Worm (Caenorhabditis elegans) whole organism, mixed stage, embryonic: Measurements from ENCODE around the gene kreg-1.
A peak's percentile ranks its signal among the peaks of the same experiment; 100 is the strongest.
"Not testable (repeated sequence)": the region's sequence is repeated elsewhere in the genome, so short reads cannot be mapped to it uniquely, and the experiment has no call there.

Experiments
- M03D4.4 ChIP-seq: sonication (generic microtip); optimal IDR thresholded peaks from 2 replicates; lab custom pipeline; 2017; ENCODE audit warnings: mild to moderate bottlenecking, missing genetic modification characterization, missing compliant biosample characterization
- bed-3 ChIP-seq: fragments of 200-800 bp; sonication (Bioruptor generic); optimal IDR thresholded peaks from 3 replicates; lab custom pipeline; 2018; ENCODE audit warnings: mild to moderate bottlenecking, missing genetic modification characterization, moderate library complexity, missing compliant biosample characterization
- blmp-1 ChIP-seq: fragments of 150-350 bp; optimal IDR thresholded peaks from 2 replicates; lab custom pipeline; 2014; ENCODE audit warnings: missing biosample characterization, missing genetic modification characterization
- ceh-39 ChIP-seq: fragments of 150-350 bp; optimal IDR thresholded peaks from 2 replicates; lab custom pipeline; 2014; ENCODE audit warnings: missing biosample characterization, missing genetic modification characterization
- ceh-43 ChIP-seq: fragments of 200-800 bp; sonication (Bioruptor generic); optimal IDR thresholded peaks from 2 replicates; lab custom pipeline; 2018; ENCODE audit warnings: mild to moderate bottlenecking, missing genetic modification characterization, moderate library complexity, missing compliant biosample characterization
- ceh-83 ChIP-seq: fragments of 200-800 bp; sonication (Bioruptor generic); optimal IDR thresholded peaks from 2 replicates; lab custom pipeline; 2018; ENCODE audit warnings: mild to moderate bottlenecking, missing genetic modification characterization, missing compliant biosample characterization
- ces-1 ChIP-seq: fragments of 150-350 bp; optimal IDR thresholded peaks from 2 replicates; lab custom pipeline; 2014; ENCODE audit warnings: missing biosample characterization, missing genetic modification reagents, missing genetic modification characterization
- cnd-1 ChIP-seq: fragments of 200-800 bp; sonication (Bioruptor generic); optimal IDR thresholded peaks from 2 replicates; lab custom pipeline; 2018; ENCODE audit warnings: mild to moderate bottlenecking, missing genetic modification characterization, missing compliant biosample characterization
- elt-1 ChIP-seq: sonication (generic microtip); optimal IDR thresholded peaks from 2 replicates; lab custom pipeline; 2017; ENCODE audit warnings: missing genetic modification characterization, mild to moderate bottlenecking, missing compliant biosample characterization, antibody characterized with exemption, moderate library complexity, borderline replicate concordance; ENCODE audit not compliant: insufficient read depth
- elt-3 ChIP-seq: fragments of 150-350 bp; optimal IDR thresholded peaks from 2 replicates; lab custom pipeline; 2014; ENCODE audit warnings: missing biosample characterization, missing genetic modification characterization
- flh-1 ChIP-seq: fragments of 200-800 bp; sonication (Bioruptor generic); optimal IDR thresholded peaks from 2 replicates; lab custom pipeline; 2018; ENCODE audit warnings: mild to moderate bottlenecking, missing genetic modification characterization, moderate library complexity, missing compliant biosample characterization
- ham-2 ChIP-seq: fragments of 200-800 bp; sonication (Bioruptor generic); optimal IDR thresholded peaks from 2 replicates; lab custom pipeline; 2018; ENCODE audit warnings: mild to moderate bottlenecking, missing genetic modification characterization, missing compliant biosample characterization
- hlh-1 ChIP-seq: fragments of 150-350 bp; optimal IDR thresholded peaks from 2 replicates; lab custom pipeline; 2014; ENCODE audit warnings: missing biosample characterization, missing genetic modification reagents, missing genetic modification characterization
- lin-13 ChIP-seq: fragments of 150-350 bp; optimal IDR thresholded peaks from 2 replicates; lab custom pipeline; 2014; ENCODE audit warnings: missing biosample characterization, missing genetic modification characterization
- lin-32 ChIP-seq: fragments of 200-800 bp; sonication (Bioruptor generic); optimal IDR thresholded peaks from 2 replicates; lab custom pipeline; 2018; ENCODE audit warnings: mild to moderate bottlenecking, missing genetic modification characterization, missing compliant biosample characterization
- lsy-2 ChIP-seq: fragments of 150-350 bp; optimal IDR thresholded peaks from 2 replicates; lab custom pipeline; 2014; ENCODE audit warnings: missing biosample characterization, missing genetic modification characterization
- mab-5 ChIP-seq: fragments of 150-350 bp; optimal IDR thresholded peaks from 2 replicates; lab custom pipeline; 2014; ENCODE audit warnings: missing biosample characterization, missing genetic modification characterization
- mep-1 ChIP-seq: fragments of 150-350 bp; optimal IDR thresholded peaks from 2 replicates; lab custom pipeline; 2017; ENCODE audit warnings: missing biosample characterization, missing genetic modification reagents, missing genetic modification characterization, inconsistent platforms
- mls-2 ChIP-seq: sonication (generic microtip); optimal IDR thresholded peaks from 2 replicates; lab custom pipeline; 2016; ENCODE audit warnings: mild to moderate bottlenecking, missing genetic modification characterization, moderate library complexity, missing compliant biosample characterization
- nhr-12 ChIP-seq: fragments of 150-350 bp; optimal IDR thresholded peaks from 2 replicates; lab custom pipeline; 2014; ENCODE audit warnings: missing biosample characterization, missing genetic modification characterization
- nhr-2 ChIP-seq: fragments of 150-350 bp; optimal IDR thresholded peaks from 2 replicates; lab custom pipeline; 2014; ENCODE audit warnings: missing biosample characterization, missing genetic modification characterization
- nhr-237 ChIP-seq: fragments of 150-350 bp; optimal IDR thresholded peaks from 2 replicates; lab custom pipeline; 2014; ENCODE audit warnings: missing biosample characterization, missing genetic modification characterization
- nhr-28 ChIP-seq: fragments of 150-350 bp; optimal IDR thresholded peaks from 2 replicates; lab custom pipeline; 2014; ENCODE audit warnings: missing biosample characterization, missing genetic modification characterization
- nhr-76 ChIP-seq: sonication (generic microtip); optimal IDR thresholded peaks from 2 replicates; lab custom pipeline; 2017; ENCODE audit warnings: missing biosample characterization, missing genetic modification characterization
- pha-4 ChIP-seq: fragments of 150-350 bp; optimal IDR thresholded peaks from 2 replicates; lab custom pipeline; 2018; ENCODE audit warnings: missing biosample characterization, missing genetic modification reagents, missing genetic modification characterization
- sem-2 ChIP-seq: fragments of 200-800 bp; sonication (Bioruptor generic); optimal IDR thresholded peaks from 2 replicates; lab custom pipeline; 2018; ENCODE audit warnings: mild to moderate bottlenecking, missing genetic modification characterization, missing compliant biosample characterization
- snpc-4 ChIP-seq: fragments of 150-350 bp; optimal IDR thresholded peaks from 2 replicates; lab custom pipeline; 2014; ENCODE audit warnings: missing biosample characterization, missing genetic modification characterization
- sptf-1 ChIP-seq: sonication (generic microtip); optimal IDR thresholded peaks from 2 replicates; lab custom pipeline; 2017; ENCODE audit warnings: mild to moderate bottlenecking, missing genetic modification characterization, moderate library complexity, missing compliant biosample characterization
- tbx-8 ChIP-seq: fragments of 200-800 bp; sonication (Bioruptor generic); optimal IDR thresholded peaks from 2 replicates; lab custom pipeline; 2018; ENCODE audit warnings: mild to moderate bottlenecking, missing genetic modification characterization, moderate library complexity, missing compliant biosample characterization
- unc-120 ChIP-seq: sonication (generic microtip); optimal IDR thresholded peaks from 2 replicates; lab custom pipeline; 2017; ENCODE audit warnings: missing genetic modification characterization, missing compliant biosample characterization; ENCODE audit not compliant: poor library complexity, severe bottlenecking
- unc-39 ChIP-seq: fragments of 150-350 bp; optimal IDR thresholded peaks from 2 replicates; lab custom pipeline; 2014; ENCODE audit warnings: missing biosample characterization, missing genetic modification characterization
- unc-62 ChIP-seq: fragments of 150-350 bp; optimal IDR thresholded peaks from 2 replicates; lab custom pipeline; 2014; ENCODE audit warnings: missing biosample characterization, missing genetic modification reagents, missing genetic modification characterization
- zip-8 ChIP-seq: fragments of 150-350 bp; optimal IDR thresholded peaks from 2 replicates; lab custom pipeline; 2014; ENCODE audit warnings: missing biosample characterization, missing genetic modification characterization
- ztf-11 ChIP-seq: fragments of 150-350 bp; optimal IDR thresholded peaks from 2 replicates; lab custom pipeline; 2014; ENCODE audit warnings: missing biosample characterization, missing genetic modification characterization

Gene kreg-1

ce11 chrX:8723840-8724239 lies 14.3 kb downstream of the kreg-1 start:
- TF ChIP-seq ceh-39: no peak
- TF ChIP-seq unc-62 (GFP tag; lab: Kevin White, UChicago): peak; percentile 64
- TF ChIP-seq unc-39 (tag; lab: Kevin White, UChicago): no peak
- TF ChIP-seq hlh-1 (tag; lab: Kevin White, UChicago): peak; percentile 59
- no peak for TF ChIP-seq sem-2 (GFP tag; lab: Kevin White, UChicago)
- no peak for TF ChIP-seq nhr-76 (tag; lab: Kevin White, UChicago)
- TF ChIP-seq ztf-11 (tag; lab: Kevin White, UChicago): no peak
- no peak for TF ChIP-seq zip-8 (tag; lab: Kevin White, UChicago)
- TF ChIP-seq blmp-1 (tag; lab: Kevin White, UChicago): no peak
- TF ChIP-seq lin-32: no peak
- TF ChIP-seq mab-5 (tag; lab: Kevin White, UChicago): no peak
- TF ChIP-seq mep-1 (tag; lab: Kevin White, UChicago): no peak
- TF ChIP-seq elt-1 (tag; lab: Kevin White, UChicago): no peak
- no peak for TF ChIP-seq nhr-237 (tag; lab: Kevin White, UChicago)
- TF ChIP-seq flh-1 (GFP tag; lab: Kevin White, UChicago): no peak
- no peak for TF ChIP-seq mls-2 (tag; lab: Kevin White, UChicago)
- no peak for TF ChIP-seq sptf-1 (tag; lab: Kevin White, UChicago)
- no peak for TF ChIP-seq ces-1 (GFP tag; lab: Kevin White, UChicago)
- TF ChIP-seq tbx-8 (GFP tag; lab: Kevin White, UChicago): no peak
- no peak for TF ChIP-seq snpc-4
- TF ChIP-seq elt-3 (tag; lab: Kevin White, UChicago): no peak
- TF ChIP-seq M03D4.4 (tag; lab: Kevin White, UChicago): no peak
- TF ChIP-seq nhr-2 (tag; lab: Kevin White, UChicago): no peak
- peak; percentile 86 for TF ChIP-seq unc-120 (tag; lab: Kevin White, UChicago)
- no peak for TF ChIP-seq cnd-1
- TF ChIP-seq ceh-43 (GFP tag; lab: Kevin White, UChicago): no peak

- TF ChIP-seq lin-13 (tag; lab: Kevin White, UChicago): no peak
- TF ChIP-seq sptf-1 (tag; lab: Kevin White, UChicago): no peak
Observed at ce11 chrX:8727306-8727705, 17.7 kb downstream of the kreg-1 start, which contains the start of gene EGAP4.1. TSS of gene EGAP4.1 (minus strand) at chrX:8727406.

DNA sequence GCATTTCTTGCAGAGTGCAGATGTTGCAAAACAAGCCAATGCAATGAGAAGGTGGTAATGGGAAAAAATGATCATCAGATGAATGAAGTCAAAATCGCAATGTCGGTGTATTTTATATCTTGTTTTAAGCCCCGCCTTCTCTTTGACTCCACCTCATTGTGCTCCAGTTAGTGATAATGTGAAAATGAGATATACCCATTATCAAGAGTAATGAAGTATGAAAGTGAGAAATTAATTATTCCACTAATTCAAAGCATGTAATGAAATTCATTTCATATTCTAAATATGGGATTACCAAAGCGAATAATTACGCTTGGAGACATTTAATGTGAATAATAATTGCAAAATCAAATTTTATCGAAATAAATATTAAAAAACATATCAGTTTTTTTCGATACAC lies 22.3 kb downstream of the kreg-1 start, which contains the start of gene M02D8.6:
Gene M02D8.6 (minus strand): TSS at position 101 of the 400 bp plus-strand sequence.
- TF ChIP-seq nhr-76 (tag; lab: Kevin White, UChicago); cnd-1; lin-32: not testable (repeated sequence)

DNA sequence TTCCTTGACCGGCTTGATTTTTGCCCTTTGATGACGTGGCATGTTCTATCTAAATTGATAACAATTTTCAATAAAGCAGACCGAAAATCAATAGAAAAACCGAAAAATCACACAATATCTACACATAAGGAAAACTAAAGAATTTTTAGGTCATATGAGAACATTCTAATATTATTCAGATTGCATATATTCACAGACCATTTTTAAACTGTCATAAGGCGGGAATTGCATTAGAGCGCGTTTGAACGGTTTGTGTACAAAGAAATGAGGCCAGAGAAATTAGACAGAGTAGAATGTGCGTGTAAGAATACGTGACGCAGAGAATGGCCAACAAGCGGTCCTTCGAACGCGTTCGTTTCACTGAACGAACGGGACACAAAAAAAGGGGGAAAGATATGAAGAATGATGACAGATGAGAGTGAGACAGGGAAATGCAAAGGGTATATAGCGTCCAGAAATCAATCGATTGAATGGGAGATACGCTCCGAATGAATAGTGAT lies 27.5 kb downstream of the kreg-1 start, which contains the start of gene M02D8.3:
Gene M02D8.3 (minus strand): TSS at position 51 of the 500 bp plus-strand sequence.
- TF ChIP-seq ztf-11 (tag; lab: Kevin White, UChicago): no peak
- TF ChIP-seq zip-8 (tag; lab: Kevin White, UChicago): no peak
- peak; percentile 46 for TF ChIP-seq lin-13 (tag; lab: Kevin White, UChicago)
- TF ChIP-seq unc-120 (tag; lab: Kevin White, UChicago): peak; percentile 29
- TF ChIP-seq nhr-28 (tag; lab: Kevin White, UChicago): no peak
- peak; percentile 44 for TF ChIP-seq pha-4 (tag; lab: Kevin White, UChicago)
- TF ChIP-seq cnd-1: peak; percentile 56
- peak; percentile 78 for TF ChIP-seq nhr-2 (tag; lab: Kevin White, UChicago)
- TF ChIP-seq elt-1 (tag; lab: Kevin White, UChicago): peak; percentile 66
- TF ChIP-seq unc-62 (GFP tag; lab: Kevin White, UChicago): peak; percentile 83
- TF ChIP-seq ceh-83 (GFP tag; lab: Kevin White, UChicago): no peak
- TF ChIP-seq hlh-1 (tag; lab: Kevin White, UChicago): peak; percentile 76
- TF ChIP-seq elt-3 (tag; lab: Kevin White, UChicago): no peak
- no peak for TF ChIP-seq M03D4.4 (tag; lab: Kevin White, UChicago)
- no peak for TF ChIP-seq nhr-12 (tag; lab: Kevin White, UChicago)
- peak; percentile 21 for TF ChIP-seq mls-2 (tag; lab: Kevin White, UChicago)
- TF ChIP-seq ceh-43 (GFP tag; lab: Kevin White, UChicago): no peak
- no peak for TF ChIP-seq sem-2 (GFP tag; lab: Kevin White, UChicago)
- no peak for TF ChIP-seq tbx-8 (GFP tag; lab: Kevin White, UChicago)
- TF ChIP-seq unc-39 (tag; lab: Kevin White, UChicago): no peak
- TF ChIP-seq lin-32: no peak
- no peak for TF ChIP-seq snpc-4
- TF ChIP-seq sptf-1 (tag; lab: Kevin White, UChicago): no peak
- no peak for TF ChIP-seq bed-3 (GFP tag; lab: Kevin White, UChicago)
- peak; percentile 67 for TF ChIP-seq mep-1 (tag; lab: Kevin White, UChicago)
- TF ChIP-seq flh-1 (GFP tag; lab: Kevin White, UChicago): no peak
- TF ChIP-seq ceh-39: peak; percentile 78
- TF ChIP-seq blmp-1 (tag; lab: Kevin White, UChicago): no peak
- TF ChIP-seq ces-1 (GFP tag; lab: Kevin White, UChicago): peak; percentile 38
- peak; percentile 36 for TF ChIP-seq lsy-2
- TF ChIP-seq ham-2 (GFP tag; lab: Kevin White, UChicago): no peak
- TF ChIP-seq, all 35 proteins: peak for 13
